Comparison of ENCODE assay signal across 7 worm cellular contexts in genomic region chrV:14003587-14004156, ce11.
A peak's percentile ranks its signal among the peaks of the same experiment; 100 is the strongest.
TF ChIP-seq lines count a peak whose summit lies in the region.

No protein-coding gene starts in this region.

TF ChIP-seq in whole organism, L1 larva, 84 proteins besides CTCF, POLR2A, EP300 and RAD21 (continues in another document):
- TF ChIP-seq lir-3 (tag; optimal IDR thresholded peaks at IDR 0.05; lab: Kevin White, UChicago; ENCODE audit: poor library complexity), result no peak
- TF ChIP-seq mab-9 (GFP tag; IDR thresholded peaks at IDR 0.05; lab: Robert Waterston, UW), result peak; percentile 12; the same call in 1 of the 2 replicates
- no peak for TF ChIP-seq nhr-71 (tag; optimal IDR thresholded peaks at IDR 0.05; lab: Kevin White, UChicago)
- peak; percentile 39 for TF ChIP-seq rnt-1 (tag; optimal IDR thresholded peaks at IDR 0.05; lab: Kevin White, UChicago)
- no peak for TF ChIP-seq egl-13 (tag; optimal IDR thresholded peaks at IDR 0.05; lab: Kevin White, UChicago)
- no peak for TF ChIP-seq ceh-90 (tag; optimal IDR thresholded peaks at IDR 0.05; lab: Kevin White, UChicago)
- peak in 1 of 3 experiments; percentile 26 for TF ChIP-seq ceh-82 (tag; optimal IDR thresholded peaks at IDR 0.05; lab: Kevin White, UChicago)
- no peak for TF ChIP-seq pqm-1 (tag; optimal IDR thresholded peaks at IDR 0.05; lab: Kevin White, UChicago)
- no peak for TF ChIP-seq irx-1 (tag; optimal IDR thresholded peaks at IDR 0.05; lab: Kevin White, UChicago)
- no peak for TF ChIP-seq nhr-28 (tag; optimal IDR thresholded peaks at IDR 0.05; lab: Kevin White, UChicago)
- TF ChIP-seq fkh-10 (GFP tag; optimal IDR thresholded peaks at IDR 0.05; lab: Kevin White, UChicago), result peak; percentile 45
- peak in 1 of 2 experiments; percentile 36 for TF ChIP-seq lsy-2 (tag; optimal IDR thresholded peaks at IDR 0.05; lab: Kevin White, UChicago)
- TF ChIP-seq C16A3.4 (tag; optimal IDR thresholded peaks at IDR 0.05; lab: Kevin White, UChicago), result peak; percentile 2

TF ChIP-seq in whole organism, L2 larva, 48 proteins besides CTCF, POLR2A, EP300 and RAD21 (continues in another document):
- peak in 1 of 2 experiments; percentile 23 for TF ChIP-seq lsy-2 (tag; optimal IDR thresholded peaks at IDR 0.05; lab: Kevin White, UChicago)
- no peak for TF ChIP-seq nhr-21 (tag; optimal IDR thresholded peaks at IDR 0.05; lab: Kevin White, UChicago)
- TF ChIP-seq ceh-16 (tag; optimal IDR thresholded peaks at IDR 0.05; lab: Kevin White, UChicago), result no peak
- no peak for TF ChIP-seq C34F6.9 (tag; optimal IDR thresholded peaks at IDR 0.05; lab: Kevin White, UChicago)
- TF ChIP-seq nhr-11 (tag; optimal IDR thresholded peaks at IDR 0.05; lab: Kevin White, UChicago), result no peak
- no peak for TF ChIP-seq nhr-77 (tag; optimal IDR thresholded peaks at IDR 0.05; lab: Kevin White, UChicago)
- no peak for TF ChIP-seq sem-4 (tag; optimal IDR thresholded peaks at IDR 0.05; lab: Kevin White, UChicago)
- no peak for TF ChIP-seq R02D3.7 (tag; optimal IDR thresholded peaks at IDR 0.05; lab: Kevin White, UChicago)
- TF ChIP-seq ztf-11 (tag; optimal IDR thresholded peaks at IDR 0.05; lab: Kevin White, UChicago), result no peak
- TF ChIP-seq peb-1 (tag; optimal IDR thresholded peaks at IDR 0.05; lab: Kevin White, UChicago), result no peak
- TF ChIP-seq alr-1 (tag; optimal IDR thresholded peaks at IDR 0.05; lab: Kevin White, UChicago), result no peak
- no peak for TF ChIP-seq ztf-4 (tag; optimal IDR thresholded peaks at IDR 0.05; lab: Kevin White, UChicago)
- TF ChIP-seq sma-3 (GFP tag; optimal IDR thresholded peaks at IDR 0.05; lab: Kevin White, UChicago), result no peak
- TF ChIP-seq snpc-4 (tag; optimal IDR thresholded peaks at IDR 0.05; lab: Kevin White, UChicago), result no peak

TF ChIP-seq in whole organism, L3 larva, 47 proteins besides CTCF, POLR2A, EP300 and RAD21:
- TF ChIP-seq snpc-4 (tag; optimal IDR thresholded peaks at IDR 0.05; lab: Kevin White, UChicago) (peak; percentile 0), hmg-11 (tag; optimal IDR thresholded peaks at IDR 0.05; lab: Kevin White, UChicago) (peak; percentile 8), egl-5 (tag; optimal IDR thresholded peaks at IDR 0.05; lab: Kevin White, UChicago) (peak; percentile 53), nhr-23 (tag; optimal IDR thresholded peaks at IDR 0.05; lab: Kevin White, UChicago) (no peak), nfya-1 (tag; optimal IDR thresholded peaks at IDR 0.05; lab: Kevin White, UChicago; ENCODE audit: insufficient read depth) (peak; percentile 29)
TF ChIP-seq in whole organism, L3 larva: peak in this region for 4.

TF ChIP-seq in whole organism, L4 larva, 104 proteins besides CTCF, POLR2A, EP300 and RAD21 (continues in another document):
- TF ChIP-seq lin-29 (GFP tag; IDR thresholded peaks at IDR 0.05; lab: Robert Waterston, UW) (no peak), hlh-11 (tag; optimal IDR thresholded peaks at IDR 0.05; lab: Kevin White, UChicago) (peak; percentile 40), ztf-7 (tag; optimal IDR thresholded peaks at IDR 0.05; lab: Kevin White, UChicago) (no peak), ztf-11 (tag; optimal IDR thresholded peaks at IDR 0.05; lab: Kevin White, UChicago) (no peak), fkh-10 (GFP tag; optimal IDR thresholded peaks at IDR 0.05; lab: Kevin White, UChicago) (no peak), lin-38 (GFP tag; IDR thresholded peaks at IDR 0.05; lab: Robert Waterston, UW) (no peak), nhr-10 (tag; optimal IDR thresholded peaks at IDR 0.05; lab: Kevin White, UChicago) (no peak), zag-1 (tag; optimal IDR thresholded peaks at IDR 0.05; lab: Kevin White, UChicago) (no peak), ceh-28 (tag; optimal IDR thresholded peaks at IDR 0.05; lab: Kevin White, UChicago) (no peak), zip-2 (tag; optimal IDR thresholded peaks at IDR 0.05; lab: Kevin White, UChicago) (no peak), ctbp-1 (GFP tag; IDR thresholded peaks at IDR 0.05; lab: Robert Waterston, UW) (no peak), nhr-76 (tag; optimal IDR thresholded peaks at IDR 0.05; lab: Kevin White, UChicago) (no peak), fos-1 (tag; optimal IDR thresholded peaks at IDR 0.05; lab: Kevin White, UChicago) (no peak), daf-12 (tag; optimal IDR thresholded peaks at IDR 0.05; lab: Kevin White, UChicago) (no peak), nhr-11 (tag; optimal IDR thresholded peaks at IDR 0.05; lab: Kevin White, UChicago) (no peak), dve-1 (tag; optimal IDR thresholded peaks at IDR 0.05; lab: Kevin White, UChicago; ENCODE audit: insufficient read depth) (no peak), vab-7 (GFP tag; IDR thresholded peaks at IDR 0.05; lab: Robert Waterston, UW) (no peak)

TF ChIP-seq in whole organism, late embryonic, 69 proteins besides CTCF, POLR2A, EP300 and RAD21:
- peak; percentile 21 for TF ChIP-seq hlh-8 (tag; optimal IDR thresholded peaks at IDR 0.05; lab: Kevin White, UChicago)
- no peak for TF ChIP-seq K09A11.1 (tag; optimal IDR thresholded peaks at IDR 0.05; lab: Kevin White, UChicago; ENCODE audit: insufficient read depth)
- no peak for TF ChIP-seq ceh-18 (tag; optimal IDR thresholded peaks at IDR 0.05; lab: Kevin White, UChicago)
- peak; percentile 13 for TF ChIP-seq unc-42 (tag; optimal IDR thresholded peaks at IDR 0.05; lab: Kevin White, UChicago)
- no peak for TF ChIP-seq hlh-15 (tag; optimal IDR thresholded peaks at IDR 0.05; lab: Kevin White, UChicago)

TF ChIP-seq in whole organism, mixed stage, embryonic, 35 proteins besides CTCF, POLR2A, EP300 and RAD21:
- TF ChIP-seq ceh-83 (GFP tag; optimal IDR thresholded peaks at IDR 0.05; lab: Kevin White, UChicago), result no peak
- TF ChIP-seq mep-1 (tag; optimal IDR thresholded peaks at IDR 0.05; lab: Kevin White, UChicago), result no peak
- TF ChIP-seq ces-1 (GFP tag; optimal IDR thresholded peaks at IDR 0.05; lab: Kevin White, UChicago), result peak; percentile 32
- no peak for TF ChIP-seq sptf-1 (tag; optimal IDR thresholded peaks at IDR 0.05; lab: Kevin White, UChicago)
- TF ChIP-seq blmp-1 (tag; optimal IDR thresholded peaks at IDR 0.05; lab: Kevin White, UChicago), result no peak
- TF ChIP-seq bed-3 (GFP tag; optimal IDR thresholded peaks at IDR 0.05; lab: Kevin White, UChicago), result no peak

TF ChIP-seq in whole organism, young adult, 124 proteins besides CTCF, POLR2A, EP300 and RAD21:
- TF ChIP-seq snpc-1.1 (tag; optimal IDR thresholded peaks at IDR 0.05; lab: Kevin White, UChicago; ENCODE audit: insufficient read depth) (no peak), cebp-1 (GFP tag; IDR thresholded peaks at IDR 0.05; lab: Robert Waterston, UW) (no peak), cebp-1 (tag; optimal IDR thresholded peaks at IDR 0.05; lab: Kevin White, UChicago) (peak; percentile 17), zfh-2 (GFP tag; conservative IDR thresholded peaks at IDR 0.05; lab: Robert Waterston, UW) (peak; percentile 21; the same call in 1 of the 2 replicates)
TF ChIP-seq in whole organism, young adult: peak in this region for 2.
